Worm (Caenorhabditis elegans): ENCODE measurements around the gene C49F5.8.

The C49F5.8 gene

ce11 chrX:11933547-11933946 lies 26.4 kb upstream of the C49F5.8 start (continued):
- TF ChIP-seq R02D3.7 (tag; optimal IDR thresholded peaks at IDR 0.05): no peak
- no peak for TF ChIP-seq ceh-28 (tag; optimal IDR thresholded peaks at IDR 0.05)
- TF ChIP-seq fkh-10 (GFP tag; optimal IDR thresholded peaks at IDR 0.05): no peak
- TF ChIP-seq mxl-3 (GFP tag; optimal IDR thresholded peaks at IDR 0.05): no peak
- TF ChIP-seq daf-19 (GFP tag; conservative IDR thresholded peaks at IDR 0.05): 0 out of 2 replicates have a peak, but pooled peaks have one; percentile 45
- TF ChIP-seq lim-7 (GFP tag; IDR thresholded peaks at IDR 0.05): peak; percentile 82; the same call in 1 of the 2 replicates
- peak; percentile 65 for TF ChIP-seq tra-1 (GFP tag; IDR thresholded peaks at IDR 0.05)
- no peak; the same call in 1 of the 2 replicates for TF ChIP-seq arid-1 (GFP tag; conservative IDR thresholded peaks at IDR 0.05)
- no peak for TF ChIP-seq hlh-30 (tag; optimal IDR thresholded peaks at IDR 0.05; ENCODE audit: insufficient read depth)
- TF ChIP-seq aha-1 (tag): peak; percentile 33
- TF ChIP-seq attf-4 (tag; optimal IDR thresholded peaks at IDR 0.05): no peak
- no peak for TF ChIP-seq lin-38 (GFP tag; IDR thresholded peaks at IDR 0.05)
- no peak for TF ChIP-seq nhr-77 (tag; optimal IDR thresholded peaks at IDR 0.05)
- TF ChIP-seq dmd-9 (GFP tag; IDR thresholded peaks at IDR 0.05): no peak
- 0 out of 2 replicates have a peak, but pooled peaks have one; percentile 10 for TF ChIP-seq nhr-41 (GFP tag; IDR thresholded peaks at IDR 0.05)
- TF ChIP-seq nhr-102 (tag; optimal IDR thresholded peaks at IDR 0.05): no peak
- TF ChIP-seq ceh-62 (tag; optimal IDR thresholded peaks at IDR 0.05): no peak
- TF ChIP-seq nhr-10 (tag; optimal IDR thresholded peaks at IDR 0.05): no peak
- TF ChIP-seq mdt-29 (GFP tag; IDR thresholded peaks at IDR 0.05): no peak
- no peak for TF ChIP-seq fos-1 (tag; optimal IDR thresholded peaks at IDR 0.05)
- TF ChIP-seq ces-1 (GFP tag; optimal IDR thresholded peaks at IDR 0.05): no peak
- TF ChIP-seq nhr-28 (tag; optimal IDR thresholded peaks at IDR 0.05): no peak
- no peak for TF ChIP-seq Y75B8A.6 (GFP tag; IDR thresholded peaks at IDR 0.05)
- TF ChIP-seq skn-1 (tag; optimal IDR thresholded peaks at IDR 0.05): no peak
- no peak for TF ChIP-seq F10B5.3 (tag; optimal IDR thresholded peaks at IDR 0.05)

- no peak for TF ChIP-seq T26A8.4 (GFP tag; IDR thresholded peaks at IDR 0.05)
- peak; percentile 55 for TF ChIP-seq set-16 (GFP tag; IDR thresholded peaks at IDR 0.05)
- TF ChIP-seq php-3 (GFP tag; IDR thresholded peaks at IDR 0.05): peak; percentile 63; the same call in 1 of the 2 replicates
- TF ChIP-seq ceh-28 (tag; optimal IDR thresholded peaks at IDR 0.05): no peak
- TF ChIP-seq T20F7.1 (GFP tag; optimal IDR thresholded peaks at IDR 0.05): no peak
- peak; percentile 85 for TF ChIP-seq mes-2 (tag; optimal IDR thresholded peaks at IDR 0.05; ENCODE audit: poor library complexity, severe bottlenecking)
- TF ChIP-seq dve-1 (tag; optimal IDR thresholded peaks at IDR 0.05; ENCODE audit: insufficient read depth): peak; percentile 43
- TF ChIP-seq ceh-20 (GFP tag; IDR thresholded peaks at IDR 0.05): peak; percentile 73
- no peak for TF ChIP-seq nhr-76 (tag; optimal IDR thresholded peaks at IDR 0.05)
- no peak for TF ChIP-seq unc-62 (GFP tag; optimal IDR thresholded peaks at IDR 0.05 in 1 of 2)
- no peak for TF ChIP-seq unc-62 (tag; optimal IDR thresholded peaks at IDR 0.05)
- peak; percentile 43; the same call in 1 of the 2 replicates for TF ChIP-seq ZK337.2 (GFP tag; IDR thresholded peaks at IDR 0.05)
- TF ChIP-seq spr-1 (tag; optimal IDR thresholded peaks at IDR 0.05): peak; percentile 62
- no peak for TF ChIP-seq cey-2 (tag; optimal IDR thresholded peaks at IDR 0.05; ENCODE audit: borderline replicate concordance, insufficient read depth)
- TF ChIP-seq Y75B8A.6 (GFP tag; IDR thresholded peaks at IDR 0.05): 0 out of 2 replicates have a peak, but pooled peaks have one; percentile 12
- peak; percentile 55 to 85 for TF ChIP-seq daf-16 (GFP tag; optimal IDR thresholded peaks at IDR 0.05)
- peak; percentile 78 for TF ChIP-seq daf-16 (tag; optimal IDR thresholded peaks at IDR 0.05)
- peak; percentile 94 for TF ChIP-seq aha-1 (tag)
- no peak for TF ChIP-seq daf-19 (GFP tag; conservative IDR thresholded peaks at IDR 0.05)
- peak; percentile 79 for TF ChIP-seq madf-9 (GFP tag; conservative IDR thresholded peaks at IDR 0.05)
- 0 out of 2 replicates have a peak, but pooled peaks have one; percentile 33 for TF ChIP-seq nhr-41 (GFP tag; IDR thresholded peaks at IDR 0.05)
- no peak for TF ChIP-seq lin-29 (GFP tag; IDR thresholded peaks at IDR 0.05)
- peak; percentile 89 for TF ChIP-seq vab-7 (GFP tag; IDR thresholded peaks at IDR 0.05)
- TF ChIP-seq tra-1 (GFP tag; IDR thresholded peaks at IDR 0.05): peak; percentile 72; the same call in 1 of the 2 replicates
- TF ChIP-seq nhr-111 (GFP tag; optimal IDR thresholded peaks at IDR 0.05): no peak
- TF ChIP-seq dpl-1 (GFP tag; optimal IDR thresholded peaks at IDR 0.05): no peak
- TF ChIP-seq zfp-2 (tag; optimal IDR thresholded peaks at IDR 0.05): peak; percentile 40
- no peak for TF ChIP-seq zag-1 (tag; optimal IDR thresholded peaks at IDR 0.05)
- peak; percentile 11 for TF ChIP-seq mxl-3 (GFP tag; optimal IDR thresholded peaks at IDR 0.05)
- TF ChIP-seq nhr-102 (tag; optimal IDR thresholded peaks at IDR 0.05): peak; percentile 73
- peak; percentile 87 for TF ChIP-seq snpc-1.2 (GFP tag; IDR thresholded peaks at IDR 0.05)
- peak; percentile 61 for TF ChIP-seq F10B5.3 (tag; optimal IDR thresholded peaks at IDR 0.05)
- TF ChIP-seq nhr-10 (tag; optimal IDR thresholded peaks at IDR 0.05): no peak
- TF ChIP-seq tag-97 (GFP tag; IDR thresholded peaks at IDR 0.05): no peak
Measured at ce11 chrX:11934933-11935332, 25.0 kb upstream of the C49F5.8 start.

Measured in whole organism, L4 larva.